2 worm cellular contexts compared by ENCODE assay signal in the genomic region with DNA sequence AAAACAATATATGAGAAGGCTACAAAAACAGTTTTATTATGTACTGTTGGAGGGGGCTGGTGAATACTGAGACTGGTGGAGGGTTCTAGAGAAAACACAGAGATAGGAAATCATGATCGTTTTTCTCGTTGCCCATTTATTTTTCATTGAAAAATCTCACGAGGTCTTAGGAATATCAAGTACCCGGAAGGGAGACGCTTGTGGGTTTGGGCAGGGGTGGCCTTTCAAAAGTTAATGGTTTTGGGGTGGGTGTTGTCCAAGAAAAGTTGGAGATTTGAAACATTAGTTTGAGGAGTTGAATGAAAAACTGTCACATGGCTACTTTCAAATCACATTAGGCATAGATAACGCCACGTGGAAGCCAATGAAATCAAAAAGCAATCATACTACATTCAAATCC.
TF ChIP-seq lines count a peak whose summit lies in the region.

No protein-coding gene starts in this region.

TF ChIP-seq in whole organism, L1 larva, 84 proteins besides CTCF, POLR2A, EP300 and RAD21 (continued from another document):
- TF ChIP-seq C34B4.2 (tag; optimal IDR thresholded peaks at IDR 0.05; lab: Kevin White, UChicago) (no peak), efl-3 (GFP tag; optimal IDR thresholded peaks at IDR 0.05; lab: Kevin White, UChicago) (no peak), mdl-1 (tag; optimal IDR thresholded peaks at IDR 0.05; lab: Kevin White, UChicago) (peak in 1 of 2 experiments; percentile 61)

TF ChIP-seq in whole organism, L4 larva, 104 proteins besides CTCF, POLR2A, EP300 and RAD21 (continued from another document):
- TF ChIP-seq lin-1 (GFP tag; IDR thresholded peaks at IDR 0.05; lab: Robert Waterston, UW) (peak; percentile 38; the same call in 1 of the 2 replicates), ceh-28 (tag; optimal IDR thresholded peaks at IDR 0.05; lab: Kevin White, UChicago) (no peak), R02D3.7 (tag; optimal IDR thresholded peaks at IDR 0.05; lab: Kevin White, UChicago) (no peak), dmd-8 (GFP tag; IDR thresholded peaks at IDR 0.05; lab: Robert Waterston, UW) (0 out of 2 replicates have a peak, but pooled peaks have one; percentile 31), hmg-1.1 (GFP tag; IDR thresholded peaks at IDR 0.05; lab: Robert Waterston, UW) (0 out of 2 replicates have a peak, but pooled peaks have one; percentile 14), lim-7 (GFP tag; IDR thresholded peaks at IDR 0.05; lab: Robert Waterston, UW) (no peak), lir-3 (tag; optimal IDR thresholded peaks at IDR 0.05; lab: Kevin White, UChicago) (no peak), nhr-28 (tag; optimal IDR thresholded peaks at IDR 0.05; lab: Kevin White, UChicago) (peak; percentile 54), lin-15B (tag; optimal IDR thresholded peaks at IDR 0.05; lab: Kevin White, UChicago) (no peak), daf-16 (GFP tag; optimal IDR thresholded peaks at IDR 0.05; lab: Kevin White, UChicago) (no peak), daf-16 (tag; optimal IDR thresholded peaks at IDR 0.05; lab: Kevin White, UChicago) (peak; percentile 20), hlh-30 (tag; optimal IDR thresholded peaks at IDR 0.05; lab: Kevin White, UChicago; ENCODE audit: insufficient read depth) (peak; percentile 35), pha-4 (GFP tag; IDR thresholded peaks at IDR 0.05; lab: Robert Waterston, UW) (peak; percentile 6; the same call in 1 of the 2 replicates), pha-4 (tag; optimal IDR thresholded peaks at IDR 0.05; lab: Kevin White, UChicago) (no peak), fkh-10 (GFP tag; optimal IDR thresholded peaks at IDR 0.05; lab: Kevin White, UChicago) (no peak), set-16 (GFP tag; IDR thresholded peaks at IDR 0.05; lab: Robert Waterston, UW) (no peak), hlh-11 (tag; optimal IDR thresholded peaks at IDR 0.05; lab: Kevin White, UChicago) (peak; percentile 30)
